Fruit fly (Drosophila melanogaster) whole organism, prepupa: ENCODE results near the gene CG18284.

ENCODE experiments used
- CG10631 ChIP-seq: fragments of 200-800 bp; sonication (Bioruptor generic); optimal IDR thresholded peaks from 2 replicates; lab custom pipeline; 2016; ENCODE audit warnings: missing biosample characterization, missing genetic modification characterization
- CG10669 ChIP-seq: fragments of 200-800 bp; sonication (Bioruptor generic); optimal IDR thresholded peaks from 3 replicates; lab custom pipeline; 2018; ENCODE audit warnings: missing biosample characterization, mild to moderate bottlenecking, missing genetic modification characterization, moderate library complexity
- CG11294 ChIP-seq: fragments of 200-800 bp; sonication (Bioruptor generic); IDR thresholded peaks from 2 replicates; pipeline ENCODE4 v1.3.6; 2022; ENCODE audit warnings: missing biosample characterization, missing genetic modification characterization
- CG11762 ChIP-seq: fragments of 200-800 bp; sonication (Bioruptor generic); optimal IDR thresholded peaks from 3 replicates; lab custom pipeline; 2016; ENCODE audit warnings: missing biosample characterization, missing genetic modification characterization; ENCODE audit not compliant: insufficient read depth
- CG11902 ChIP-seq: fragments of 200-800 bp; sonication (Bioruptor generic); optimal IDR thresholded peaks from 3 replicates; lab custom pipeline; 2016; ENCODE audit warnings: missing biosample characterization, missing genetic modification characterization
- CG15336 ChIP-seq: fragments of 200-800 bp; sonication (Bioruptor generic); IDR thresholded peaks from 2 replicates; pipeline ENCODE4 v1.3.6; 2022; ENCODE audit warnings: missing biosample characterization, missing genetic modification characterization
- CG1621 ChIP-seq: fragments of 200-800 bp; sonication (Bioruptor generic); optimal IDR thresholded peaks from 3 replicates; lab custom pipeline; 2018; ENCODE audit warnings: missing biosample characterization, mild to moderate bottlenecking, missing genetic modification characterization
- CG16779 ChIP-seq: fragments of 200-800 bp; sonication (Bioruptor generic); optimal IDR thresholded peaks from 3 replicates; lab custom pipeline; 2017; ENCODE audit warnings: missing biosample characterization, mild to moderate bottlenecking, missing genetic modification characterization
- CG31627 ChIP-seq: fragments of 200-800 bp; sonication (Bioruptor generic); optimal IDR thresholded peaks from 3 replicates; lab custom pipeline; 2016; ENCODE audit warnings: missing biosample characterization, missing genetic modification characterization
- CG32006 ChIP-seq: fragments of 200-800 bp; sonication (Bioruptor generic); optimal IDR thresholded peaks from 3 replicates; lab custom pipeline; 2017; ENCODE audit warnings: missing biosample characterization, mild to moderate bottlenecking, missing genetic modification characterization
- CG34406 ChIP-seq: fragments of 200-800 bp; sonication (Bioruptor generic); optimal IDR thresholded peaks from 3 replicates; lab custom pipeline; 2016; ENCODE audit warnings: missing biosample characterization, missing genetic modification characterization
- CG3919 ChIP-seq: fragments of 200-800 bp; sonication (Bioruptor generic); optimal IDR thresholded peaks from 3 replicates; lab custom pipeline; 2016; ENCODE audit warnings: missing biosample characterization, missing genetic modification characterization
- CG4318 ChIP-seq: fragments of 200-800 bp; sonication (Bioruptor generic); optimal IDR thresholded peaks from 3 replicates; lab custom pipeline; 2017; ENCODE audit warnings: missing biosample characterization, mild to moderate bottlenecking, missing genetic modification characterization
- CG6163 ChIP-seq: fragments of 200-800 bp; sonication (Bioruptor generic); IDR thresholded peaks from 3 replicates; pipeline ENCODE4 v1.3.6; 2022; ENCODE audit warnings: missing biosample characterization, missing genetic modification characterization
- CG6792 ChIP-seq: fragments of 200-800 bp; sonication (Bioruptor generic); optimal IDR thresholded peaks from 3 replicates; lab custom pipeline; 2016; ENCODE audit warnings: missing biosample characterization, missing genetic modification characterization
- CG6808 ChIP-seq: fragments of 200-800 bp; sonication (Bioruptor generic); optimal IDR thresholded peaks from 3 replicates; lab custom pipeline; 2017; ENCODE audit warnings: missing biosample characterization, missing genetic modification characterization, mild to moderate bottlenecking, moderate library complexity, missing genetic modification reagents
- CG6854 ChIP-seq: fragments of 200-800 bp; sonication (Bioruptor generic); optimal IDR thresholded peaks from 2 replicates; lab custom pipeline; 2017; ENCODE audit warnings: missing biosample characterization, mild to moderate bottlenecking, missing genetic modification characterization
- CG8119 ChIP-seq: fragments of 200-800 bp; sonication (Bioruptor generic); IDR thresholded peaks from 3 replicates; pipeline ENCODE4 v1.3.6; 2022; ENCODE audit warnings: missing biosample characterization, missing genetic modification characterization
- CG8319 ChIP-seq: fragments of 200-800 bp; sonication (Bioruptor generic); optimal IDR thresholded peaks from 3 replicates; lab custom pipeline; 2016; ENCODE audit warnings: missing biosample characterization, missing genetic modification characterization
- Eip78C ChIP-seq: fragments of 200-800 bp; sonication (Bioruptor generic); peaks from one replicate; lab custom pipeline; 2016; ENCODE audit warnings: missing biosample characterization, missing genetic modification characterization
- Eip93F ChIP-seq: fragments of 200-800 bp; sonication (Bioruptor generic); optimal IDR thresholded peaks from 2 replicates; lab custom pipeline; 2016; ENCODE audit warnings: missing biosample characterization, mild to moderate bottlenecking, missing genetic modification characterization
- Ets96B ChIP-seq: fragments of 200-800 bp; optimal IDR thresholded peaks from 2 replicates; lab custom pipeline; 2019; ENCODE audit warnings: missing biosample characterization, mild to moderate bottlenecking, missing genetic modification characterization, moderate library complexity
- Hr39 ChIP-seq: fragments of 200-800 bp; sonication (Bioruptor generic); optimal IDR thresholded peaks from 2 replicates; lab custom pipeline; 2016; ENCODE audit warnings: missing biosample characterization, missing genetic modification characterization
- Hr4 ChIP-seq: fragments of 200-800 bp; sonication (Bioruptor generic); optimal IDR thresholded peaks from 3 replicates; lab custom pipeline; 2016; ENCODE audit warnings: missing biosample characterization, missing genetic modification characterization
- Lpt ChIP-seq: fragments of 200-800 bp; sonication (Bioruptor generic); optimal IDR thresholded peaks from 3 replicates; lab custom pipeline; 2016; ENCODE audit warnings: missing biosample characterization, missing genetic modification characterization
- Met ChIP-seq: fragments of 200-800 bp; sonication (Bioruptor generic); optimal IDR thresholded peaks from 3 replicates; lab custom pipeline; 2016; ENCODE audit warnings: missing biosample characterization, missing genetic modification characterization
- OdsH ChIP-seq: fragments of 200-800 bp; sonication (Bioruptor generic); optimal IDR thresholded peaks from 3 replicates; lab custom pipeline; 2016; ENCODE audit warnings: missing biosample characterization, missing genetic modification characterization
- Sox102F ChIP-seq: fragments of 200-800 bp; sonication (Bioruptor generic); optimal IDR thresholded peaks from 2 replicates; lab custom pipeline; 2016; ENCODE audit warnings: missing biosample characterization, mild to moderate bottlenecking, missing genetic modification characterization
- Sox14 ChIP-seq: fragments of 200-800 bp; sonication (Bioruptor generic); optimal IDR thresholded peaks from 3 replicates; lab custom pipeline; 2016; ENCODE audit warnings: missing biosample characterization, missing genetic modification characterization
- Sox15 ChIP-seq: fragments of 200-800 bp; sonication (Bioruptor generic); optimal IDR thresholded peaks from 3 replicates; lab custom pipeline; 2016; ENCODE audit warnings: missing biosample characterization, missing genetic modification characterization
- achi ChIP-seq: fragments of 200-800 bp; sonication (Bioruptor generic); optimal IDR thresholded peaks from 3 replicates; lab custom pipeline; 2016; ENCODE audit warnings: missing biosample characterization, missing genetic modification characterization
- acj6 ChIP-seq: fragments of 200-800 bp; sonication (Bioruptor generic); optimal IDR thresholded peaks from 3 replicates; lab custom pipeline; 2016; ENCODE audit warnings: missing biosample characterization, missing genetic modification characterization
- cyc ChIP-seq: fragments of 200-800 bp; sonication (Bioruptor generic); optimal IDR thresholded peaks from 3 replicates; lab custom pipeline; 2016; ENCODE audit warnings: missing biosample characterization, missing genetic modification characterization
- dsx ChIP-seq: fragments of 200-800 bp; optimal IDR thresholded peaks from 3 replicates; lab custom pipeline; 2019; ENCODE audit warnings: missing biosample characterization, mild to moderate bottlenecking, missing genetic modification characterization, moderate library complexity; ENCODE audit not compliant: poor library complexity, severe bottlenecking
- esn ChIP-seq: fragments of 200-800 bp; sonication (Bioruptor generic); optimal IDR thresholded peaks from 2 replicates; lab custom pipeline; 2016; ENCODE audit warnings: missing biosample characterization, mild to moderate bottlenecking, missing genetic modification characterization, moderate library complexity
- fkh ChIP-seq: fragments of 200-800 bp; sonication (Bioruptor generic); optimal IDR thresholded peaks from 3 replicates; lab custom pipeline; 2017; ENCODE audit warnings: missing biosample characterization, mild to moderate bottlenecking, missing genetic modification characterization, moderate library complexity
- lz ChIP-seq: fragments of 200-800 bp; sonication (Bioruptor generic); optimal IDR thresholded peaks from 3 replicates; lab custom pipeline; 2016; ENCODE audit warnings: missing biosample characterization, missing genetic modification characterization
- net ChIP-seq: fragments of 200-800 bp; sonication (Bioruptor generic); optimal IDR thresholded peaks from 3 replicates; lab custom pipeline; 2016; ENCODE audit warnings: missing biosample characterization, missing genetic modification characterization
- pdm3 ChIP-seq: fragments of 200-800 bp; sonication (Bioruptor generic); optimal IDR thresholded peaks from 3 replicates; lab custom pipeline; 2016; ENCODE audit warnings: missing biosample characterization, missing genetic modification characterization
- ss ChIP-seq, 2 experiments: fragments of 200-800 bp; sonication (Bioruptor generic); optimal IDR thresholded peaks; 2 replicates in 1 of 2; 3 replicates in 1 of 2; lab custom pipeline; 2017 to 2018; ENCODE audit warnings: mild to moderate bottlenecking in 2 of 2, missing biosample characterization in 2 of 2, missing genetic modification characterization in 2 of 2, moderate library complexity in 1 of 2
- svp ChIP-seq: fragments of 200-800 bp; sonication (Bioruptor generic); peaks from one replicate; lab custom pipeline; 2016; ENCODE audit warnings: missing biosample characterization, missing genetic modification characterization

CG18284 gene

dm6 chr2L:10679568-10679967, 35.8 kb downstream of the CG18284 start (continued):
- TF ChIP-seq CG6854 = no peak
- TF ChIP-seq CG10631 (GFP tag; lab: Kevin White, UChicago) = no peak
- no peak for TF ChIP-seq CG6808 (GFP tag; lab: Kevin White, UChicago)
- TF ChIP-seq cyc (GFP tag; lab: Kevin White, UChicago) = no peak
- no peak for TF ChIP-seq CG34406
- no peak for TF ChIP-seq CG10669 (GFP tag; lab: Kevin White, UChicago)
- TF ChIP-seq CG11294 (GFP tag; lab: Robert Waterston, UW) = no peak
- no peak for TF ChIP-seq Eip93F (GFP tag; lab: Kevin White, UChicago)
- TF ChIP-seq ss (GFP tag; optimal IDR thresholded peaks at IDR 0.05; lab: Kevin White, UChicago) = no peak

DNA sequence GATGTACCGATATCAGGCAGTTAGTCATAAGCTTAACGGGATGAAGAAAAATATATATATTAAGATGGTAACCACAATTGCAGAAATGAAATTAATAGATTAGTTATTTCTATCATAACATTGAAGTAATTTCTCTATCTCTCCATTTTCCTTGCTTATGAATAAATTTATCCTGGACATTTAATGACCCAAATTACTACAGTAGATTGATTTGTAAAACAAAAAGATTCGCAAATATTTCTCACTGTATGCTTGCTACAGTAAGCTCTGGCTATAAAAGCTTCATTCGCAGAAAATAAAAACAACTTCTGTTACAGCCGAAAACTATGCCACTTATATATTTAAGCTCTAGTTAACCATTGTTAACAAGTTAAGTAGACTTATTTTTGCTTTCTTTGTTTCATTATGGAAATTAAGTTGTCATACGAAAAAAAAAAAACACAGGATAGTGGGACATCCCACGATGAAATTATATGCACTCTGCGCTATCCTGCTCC, 36.9 kb downstream of the CG18284 start, which contains the start of gene CG17105:
Gene CG17105, plus strand, starts transcription at position 447 of the 497 bp plus-strand sequence.
- TF ChIP-seq Eip78C (GFP tag; lab: Kevin White, UChicago) (peak; percentile 69), CG6792 (GFP tag; lab: Kevin White, UChicago) (no peak), dsx (no peak), Hr4 (peak; percentile 48), acj6 (peak; percentile 0), CG8319 (GFP tag; lab: Kevin White, UChicago) (no peak), CG8119 (GFP tag; lab: Robert Waterston, UW) (0 out of 3 replicates have a peak, but pooled peaks have one; percentile 18), CG15336 (GFP tag; lab: Robert Waterston, UW) (peak; percentile 61), CG3919 (peak; percentile 26), net (GFP tag; lab: Kevin White, UChicago) (no peak), CG11902 (GFP tag; lab: Kevin White, UChicago) (no peak), CG32006 (peak; percentile 29)
- TF ChIP-seq, all 60 proteins: peak for 7

DNA sequence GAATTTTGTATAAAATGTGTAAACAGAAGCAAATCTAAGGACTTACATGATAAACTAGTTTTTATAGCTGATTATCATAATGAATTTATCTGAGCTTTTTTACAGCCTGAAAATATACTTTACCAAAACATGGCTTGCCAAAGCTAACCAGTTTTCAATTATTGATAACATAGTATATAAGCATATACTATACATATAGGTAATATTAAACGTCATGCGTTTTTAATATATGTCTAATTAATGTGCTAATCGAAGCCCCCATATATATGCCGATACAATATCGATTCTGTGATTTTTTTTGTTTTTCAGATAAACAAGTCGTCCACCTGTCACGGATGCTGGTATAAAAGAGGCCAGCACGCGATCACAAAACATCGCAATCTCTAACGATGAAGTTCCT, 37.8 kb downstream of the CG18284 start, which contains the start of gene CG17107:
Gene CG17107, plus strand, starts transcription at position 301 of the 400 bp plus-strand sequence.
- TF ChIP-seq svp (no peak), CG32006 (no peak), Sox15 (GFP tag; lab: Kevin White, UChicago) (no peak), cyc (GFP tag; lab: Kevin White, UChicago) (no peak), ss (GFP tag; optimal IDR thresholded peaks at IDR 0.05; lab: Kevin White, UChicago) (no peak), CG16779 (tag; lab: Kevin White, UChicago) (no peak), CG6163 (GFP tag; lab: Robert Waterston, UW) (no peak), esn (GFP tag; lab: Kevin White, UChicago) (no peak), CG1621 (no peak), CG11762 (no peak), OdsH (GFP tag; lab: Kevin White, UChicago) (no peak), fkh (no peak), CG8319 (GFP tag; lab: Kevin White, UChicago) (no peak), Sox102F (GFP tag; lab: Kevin White, UChicago) (no peak), acj6 (no peak), lz (GFP tag; lab: Kevin White, UChicago) (no peak), CG4318 (GFP tag; lab: Kevin White, UChicago) (no peak), Eip78C (GFP tag; lab: Kevin White, UChicago) (no peak), Ets96B (tag; lab: Kevin White, UChicago) (no peak), CG6808 (GFP tag; lab: Kevin White, UChicago) (no peak)

dm6 chr2L:10682197-10682596, 38.4 kb downstream of the CG18284 start:
- no peak for TF ChIP-seq achi (GFP tag; lab: Kevin White, UChicago)
- no peak for TF ChIP-seq Met (GFP tag; lab: Kevin White, UChicago)
- no peak for TF ChIP-seq CG6854
- TF ChIP-seq lz (GFP tag; lab: Kevin White, UChicago) = no peak
- no peak for TF ChIP-seq fkh
- no peak for TF ChIP-seq Sox14 (GFP tag; lab: Kevin White, UChicago)
- TF ChIP-seq CG31627 (GFP tag; lab: Kevin White, UChicago) = no peak
- TF ChIP-seq pdm3 (GFP tag; lab: Kevin White, UChicago) = no peak
- no peak for TF ChIP-seq Hr39 (GFP tag; lab: Kevin White, UChicago)
- TF ChIP-seq CG16779 (tag; lab: Kevin White, UChicago) = no peak
- no peak for TF ChIP-seq CG10669 (GFP tag; lab: Kevin White, UChicago)
- TF ChIP-seq Lpt = no peak
